Fruit fly (Drosophila melanogaster) whole organism, wandering third instar larva: ENCODE data around the gene CG32099.

Experiments used
- Abd-B ChIP-seq: fragments of >200 bp; optimal IDR thresholded peaks from 2 replicates; lab custom pipeline; 2017; ENCODE audit warnings: missing biosample characterization, missing genetic modification characterization
- CG32264 ChIP-seq: fragments of 200-800 bp; sonication (Bioruptor generic); optimal IDR thresholded peaks from 2 replicates; lab custom pipeline; 2016; ENCODE audit warnings: missing biosample characterization, missing genetic modification characterization
- CG9705 ChIP-seq: fragments of 200-800 bp; sonication (Bioruptor generic); optimal IDR thresholded peaks from 2 replicates; lab custom pipeline; 2018; ENCODE audit warnings: missing biosample characterization, mild to moderate bottlenecking, missing genetic modification characterization
- CrebA ChIP-seq: fragments of 200-800 bp; sonication (Bioruptor generic); optimal IDR thresholded peaks from 2 replicates; lab custom pipeline; 2016; ENCODE audit warnings: missing biosample characterization, mild to moderate bottlenecking, missing genetic modification characterization, borderline replicate concordance
- Dfd ChIP-seq: fragments of >200 bp; optimal IDR thresholded peaks from 2 replicates; lab custom pipeline; 2017; ENCODE audit warnings: missing biosample characterization, missing genetic modification characterization
- Dif ChIP-seq: fragments of 200-275, 200-300 bp; sonication (Bioruptor generic); optimal IDR thresholded peaks from 2 replicates; lab custom pipeline; 2018; ENCODE audit warnings: missing biosample characterization, missing genetic modification characterization; ENCODE audit not compliant: partially characterized antibody
- GATAd ChIP-seq: sonication (Bioruptor generic); optimal IDR thresholded peaks from 2 replicates; lab custom pipeline; 2016; ENCODE audit warnings: missing biosample characterization, missing genetic modification characterization
- HLH106 ChIP-seq: fragments of 200-800 bp; optimal IDR thresholded peaks from 3 replicates; lab custom pipeline; 2019; ENCODE audit warnings: missing biosample characterization, mild to moderate bottlenecking, missing genetic modification characterization, moderate library complexity
- Hnf4 ChIP-seq: fragments of 200-800 bp; sonication (Bioruptor generic); optimal IDR thresholded peaks from 2 replicates; lab custom pipeline; 2016; ENCODE audit warnings: missing biosample characterization, mild to moderate bottlenecking, missing genetic modification characterization
- Hr78 ChIP-seq: fragments of >200 bp; optimal IDR thresholded peaks from 2 replicates; lab custom pipeline; 2017; ENCODE audit warnings: missing biosample characterization, missing genetic modification characterization
- Hr83 ChIP-seq: fragments of 200-300 bp; sonication (Bioruptor generic); optimal IDR thresholded peaks from 2 replicates; lab custom pipeline; 2016; ENCODE audit warnings: missing biosample characterization, mild to moderate bottlenecking, missing genetic modification characterization, moderate library complexity; ENCODE audit not compliant: poor library complexity, severe bottlenecking
- Jra ChIP-seq: sonication (Bioruptor generic); optimal IDR thresholded peaks from 2 replicates; lab custom pipeline; 2016; ENCODE audit warnings: missing biosample characterization, missing genetic modification characterization
- Mio ChIP-seq: sonication (Bioruptor generic); optimal IDR thresholded peaks from 2 replicates; lab custom pipeline; 2016; ENCODE audit warnings: missing biosample characterization, missing genetic modification characterization
- Myc ChIP-seq: fragments of >200 bp; optimal IDR thresholded peaks from 2 replicates; lab custom pipeline; 2017
- N ChIP-seq: fragments of >200 bp; optimal IDR thresholded peaks from 2 replicates; lab custom pipeline; 2018; ENCODE audit warnings: missing biosample characterization, missing external identifiers, missing genetic modification characterization
- OdsH ChIP-seq: fragments of 200-800 bp; sonication (Bioruptor generic); optimal IDR thresholded peaks from 2 replicates; lab custom pipeline; 2016; ENCODE audit warnings: missing biosample characterization, mild to moderate bottlenecking, missing genetic modification characterization
- Rel ChIP-seq, 2 experiments: fragments of 200-800 bp; sonication (Bioruptor generic) in 1 of 2; optimal IDR thresholded peaks; 2 replicates in 1 of 2; 3 replicates in 1 of 2; lab custom pipeline; 2016 to 2019; ENCODE audit warnings: mild to moderate bottlenecking in 2 of 2, missing biosample characterization in 2 of 2, missing genetic modification characterization in 2 of 2, moderate library complexity in 1 of 2
- Sp1 ChIP-seq: fragments of 200-800 bp; sonication (Bioruptor generic); optimal IDR thresholded peaks from 3 replicates; lab custom pipeline; 2019; ENCODE audit warnings: missing biosample characterization, mild to moderate bottlenecking, missing genetic modification characterization, moderate library complexity
- Vsx2 ChIP-seq: fragments of 200-300, 225-300 bp; sonication (Bioruptor generic); optimal IDR thresholded peaks from 2 replicates; lab custom pipeline; 2018; ENCODE audit warnings: missing biosample characterization, missing genetic modification characterization; ENCODE audit not compliant: partially characterized antibody
- br ChIP-seq: fragments of 200-800 bp; sonication (Bioruptor generic); optimal IDR thresholded peaks from 2 replicates; lab custom pipeline; 2016; ENCODE audit warnings: missing biosample characterization, missing genetic modification characterization
- brk ChIP-seq: fragments of 200-800 bp; sonication (Bioruptor generic); optimal IDR thresholded peaks from 2 replicates; lab custom pipeline; 2016; ENCODE audit warnings: missing biosample characterization, mild to moderate bottlenecking, missing genetic modification characterization
- dl ChIP-seq, 2 experiments: fragments of 175-275, 200-275 bp in 1 of 2; fragments of 200-275 bp in 1 of 2; sonication (Bioruptor generic); optimal IDR thresholded peaks; lab custom pipeline; 2018; ENCODE audit warnings: mild to moderate bottlenecking in 2 of 2, missing biosample characterization in 2 of 2, missing genetic modification characterization in 2 of 2, moderate library complexity in 2 of 2; ENCODE audit not compliant: partially characterized antibody in 2 of 2, insufficient read depth in 1 of 2
- dmrt93B ChIP-seq: fragments of 200-800 bp; sonication (Bioruptor generic); optimal IDR thresholded peaks from 2 replicates; lab custom pipeline; 2018; ENCODE audit warnings: missing biosample characterization, mild to moderate bottlenecking, missing genetic modification characterization
- dsf ChIP-seq: sonication (Bioruptor generic); optimal IDR thresholded peaks from 2 replicates; lab custom pipeline; 2016; ENCODE audit warnings: missing biosample characterization, missing genetic modification characterization, borderline replicate concordance
- ey ChIP-seq: fragments of 200-800 bp; sonication (Bioruptor generic); optimal IDR thresholded peaks from 2 replicates; lab custom pipeline; 2016; ENCODE audit warnings: missing biosample characterization, missing genetic modification characterization
- foxo ChIP-seq, 2 experiments: fragments of 200-800 bp; sonication (Bioruptor generic); optimal IDR thresholded peaks; 2 replicates in 1 of 2; 3 replicates in 1 of 2; lab custom pipeline; 2016 to 2017; ENCODE audit warnings: missing biosample characterization in 2 of 2, missing genetic modification characterization in 2 of 2
- fru ChIP-seq: fragments of 200-800 bp; sonication (Bioruptor generic); optimal IDR thresholded peaks from 3 replicates; lab custom pipeline; 2016; ENCODE audit warnings: missing biosample characterization, mild to moderate bottlenecking, missing genetic modification characterization
- h ChIP-seq: fragments of 200-800 bp; sonication (Bioruptor generic); optimal IDR thresholded peaks from 3 replicates; lab custom pipeline; 2016; ENCODE audit warnings: missing biosample characterization, mild to moderate bottlenecking, missing genetic modification characterization
- jim ChIP-seq: fragments of 175-275, 200-325 bp; sonication (Bioruptor generic); optimal IDR thresholded peaks from 2 replicates; lab custom pipeline; 2016; ENCODE audit warnings: missing biosample characterization, mild to moderate bottlenecking, missing genetic modification characterization
- lola ChIP-seq: fragments of >200 bp; optimal IDR thresholded peaks from 2 replicates; lab custom pipeline; 2017; ENCODE audit warnings: missing biosample characterization, missing genetic modification characterization
- pan ChIP-seq: fragments of >200 bp; optimal IDR thresholded peaks from 2 replicates; lab custom pipeline; 2017
- psq ChIP-seq: fragments of 200-800 bp; sonication (Bioruptor generic); optimal IDR thresholded peaks from 3 replicates; lab custom pipeline; 2017; ENCODE audit warnings: missing biosample characterization, mild to moderate bottlenecking, missing genetic modification characterization, moderate library complexity
- rgr ChIP-seq: fragments of 200-800 bp; sonication (Bioruptor generic); optimal IDR thresholded peaks from 3 replicates; lab custom pipeline; 2016; ENCODE audit warnings: missing biosample characterization, mild to moderate bottlenecking, missing genetic modification characterization
- sage ChIP-seq: fragments of 200-800 bp; sonication (Bioruptor generic); optimal IDR thresholded peaks from 2 replicates; lab custom pipeline; 2016; ENCODE audit warnings: missing biosample characterization, mild to moderate bottlenecking, missing genetic modification characterization
- sv ChIP-seq: fragments of 200-800 bp; sonication (Bioruptor generic); optimal IDR thresholded peaks from 3 replicates; lab custom pipeline; 2016; ENCODE audit warnings: missing biosample characterization, missing genetic modification characterization
- tai ChIP-seq: sonication (Bioruptor generic); optimal IDR thresholded peaks from 2 replicates; lab custom pipeline; 2016; ENCODE audit warnings: missing biosample characterization, missing genetic modification characterization
- usp ChIP-seq: fragments of >200 bp; optimal IDR thresholded peaks from 2 replicates; lab custom pipeline; 2017; ENCODE audit warnings: missing biosample characterization, missing genetic modification characterization
- woc ChIP-seq: sonication (Bioruptor generic); optimal IDR thresholded peaks from 2 replicates; lab custom pipeline; 2016; ENCODE audit warnings: missing biosample characterization, mild to moderate bottlenecking, missing genetic modification characterization

The CG32099 gene

dm6 chr3L:12115966-12116735 lies 32.9 kb upstream of the CG32099 start, which contains the start of gene vers:
Gene vers, plus strand, starts transcription at chr3L:12116101.
- TF ChIP-seq Jra (GFP tag; lab: Kevin White, UChicago) (peak; percentile 14), pan (no peak), Rel (GFP tag; optimal IDR thresholded peaks at IDR 0.05; lab: Kevin White, UChicago) (no peak), Rel (tag; optimal IDR thresholded peaks at IDR 0.05; lab: Kevin White, UChicago) (peak; percentile 36), dsf (GFP tag; lab: Kevin White, UChicago) (no peak), dl (GFP tag; optimal IDR thresholded peaks at IDR 0.05; lab: Kevin White, UChicago; ENCODE audit: insufficient read depth in 1 of 2, partially characterized antibody in 2 of 2) (no peak), N (GFP tag; lab: Kevin White, UChicago) (no peak), br (GFP tag; lab: Kevin White, UChicago) (no peak), CG32264 (GFP tag; lab: Kevin White, UChicago) (no peak), usp (GFP tag; lab: Kevin White, UChicago) (no peak), rgr (GFP tag; lab: Kevin White, UChicago) (no peak), Myc (no peak), tai (no peak), Sp1 (no peak), sage (GFP tag; lab: Kevin White, UChicago) (no peak), brk (GFP tag; lab: Kevin White, UChicago) (peak; percentile 48), psq (no peak), fru (GFP tag; lab: Kevin White, UChicago) (no peak), Mio (GFP tag; lab: Kevin White, UChicago) (no peak), Abd-B (GFP tag; lab: Kevin White, UChicago) (no peak), HLH106 (tag; lab: Kevin White, UChicago) (peak; percentile 10), sv (no peak), woc (GFP tag; lab: Kevin White, UChicago) (no peak), h (peak; percentile 33), ey (no peak), CrebA (GFP tag; lab: Kevin White, UChicago) (no peak), foxo (GFP tag; optimal IDR thresholded peaks at IDR 0.05; lab: Kevin White, UChicago) (peak in 1 of 2 experiments; percentile 23), Dfd (GFP tag; lab: Kevin White, UChicago) (no peak), OdsH (no peak), Dif (GFP tag; lab: Kevin White, UChicago) (no peak), Hr78 (GFP tag; lab: Kevin White, UChicago) (no peak), dmrt93B (GFP tag; lab: Kevin White, UChicago) (no peak), Hr83 (GFP tag; lab: Kevin White, UChicago) (peak; percentile 45), CG9705 (GFP tag; lab: Kevin White, UChicago) (no peak), GATAd (no peak), lola (GFP tag; lab: Kevin White, UChicago) (no peak), Vsx2 (GFP tag; lab: Kevin White, UChicago) (no peak), Hnf4 (GFP tag; lab: Kevin White, UChicago) (peak; percentile 57), jim (GFP tag; lab: Kevin White, UChicago) (no peak)

- TF ChIP-seq Rel (GFP tag; optimal IDR thresholded peaks at IDR 0.05; lab: Kevin White, UChicago): no peak
- TF ChIP-seq Rel (tag; optimal IDR thresholded peaks at IDR 0.05; lab: Kevin White, UChicago): no peak
- no peak for TF ChIP-seq GATAd
- no peak for TF ChIP-seq CrebA (GFP tag; lab: Kevin White, UChicago)
- TF ChIP-seq jim (GFP tag; lab: Kevin White, UChicago): no peak
- no peak for TF ChIP-seq sage (GFP tag; lab: Kevin White, UChicago)
- TF ChIP-seq Sp1: no peak
- TF ChIP-seq rgr (GFP tag; lab: Kevin White, UChicago): no peak
- no peak for TF ChIP-seq Dfd (GFP tag; lab: Kevin White, UChicago)
- TF ChIP-seq dsf (GFP tag; lab: Kevin White, UChicago): no peak
- no peak for TF ChIP-seq ey
- TF ChIP-seq Hr83 (GFP tag; lab: Kevin White, UChicago): no peak
- no peak for TF ChIP-seq tai
- TF ChIP-seq CG32264 (GFP tag; lab: Kevin White, UChicago): no peak
- TF ChIP-seq HLH106 (tag; lab: Kevin White, UChicago): no peak
- no peak for TF ChIP-seq Vsx2 (GFP tag; lab: Kevin White, UChicago)
Observed at dm6 chr3L:12118156-12118555, 30.9 kb upstream of the CG32099 start, which contains the start of gene ssp. Gene ssp, plus strand, starts transcription at chr3L:12118257.
